Worm (Caenorhabditis elegans) whole organism, L4/young adult: ENCODE data around the gene Y39A1A.2.

Source experiments
- W03F9.2 ChIP-seq: fragments of 150-350 bp; optimal IDR thresholded peaks from 2 replicates; lab custom pipeline; 2014; ENCODE audit warnings: missing biosample characterization, missing genetic modification characterization
- dao-5 ChIP-seq: sonication (generic microtip); optimal IDR thresholded peaks from 2 replicates; lab custom pipeline; 2016; ENCODE audit warnings: missing genotype, missing genetic modification characterization, moderate library complexity, missing compliant biosample characterization
- him-1 ChIP-seq: sonication (generic microtip); optimal IDR thresholded peaks from 2 replicates; lab custom pipeline; 2016; ENCODE audit warnings: missing genotype, missing genetic modification reagents, missing genetic modification characterization, missing compliant biosample characterization

ce11 chrIII:10633403-10633674 lies 30.0 kb upstream of the Y39A1A.2 start, which contains the start of gene Y39A1A.9:
- TF ChIP-seq him-1 (no peak), W03F9.2 (no peak), dao-5 (tag; lab: Kevin White, UChicago) (no peak)
